Worm (Caenorhabditis elegans): ENCODE results near the gene coq-2.
A peak's percentile ranks its signal among the peaks of the same experiment; 100 is the strongest.

coq-2 gene

ce11 chrIII:6935269-6936017 lies at the start of gene coq-2, which contains the start of gene F57B9.8:
TSS of gene coq-2 (plus strand) at chrIII:6935967.
TSS of gene F57B9.8 (minus strand) at chrIII:6935319.
- TF ChIP-seq him-1 (tag; optimal IDR thresholded peaks at IDR 0.05) (no peak), W03F9.2 (tag; optimal IDR thresholded peaks at IDR 0.05) (no peak), dao-5 (tag; optimal IDR thresholded peaks at IDR 0.05) (no peak)

- TF ChIP-seq him-1 (tag; optimal IDR thresholded peaks at IDR 0.05) (peak; percentile 51), W03F9.2 (tag; optimal IDR thresholded peaks at IDR 0.05) (peak; percentile 61), dao-5 (tag; optimal IDR thresholded peaks at IDR 0.05) (peak; percentile 53)
Measured at ce11 chrIII:6887574-6887973, 48.2 kb upstream of the coq-2 start.

ce11 chrIII:6888497-6888896 lies 47.3 kb upstream of the coq-2 start:
- no peak for TF ChIP-seq W03F9.2 (tag; optimal IDR thresholded peaks at IDR 0.05)
- TF ChIP-seq dao-5 (tag; optimal IDR thresholded peaks at IDR 0.05) = peak; percentile 79
- no peak for TF ChIP-seq him-1 (tag; optimal IDR thresholded peaks at IDR 0.05)

ce11 chrIII:6888999-6889824 lies 46.6 kb upstream of the coq-2 start, which contains the start of the genes brd-1 and K04C2.2:
TSS of gene brd-1 (minus strand) at chrIII:6889504.
TSS of gene K04C2.2 (plus strand) at chrIII:6889774.
- TF ChIP-seq him-1 (tag; optimal IDR thresholded peaks at IDR 0.05) (no peak), W03F9.2 (tag; optimal IDR thresholded peaks at IDR 0.05) (no peak), dao-5 (tag; optimal IDR thresholded peaks at IDR 0.05) (no peak)

ce11 chrIII:6891560-6891959 lies 44.2 kb upstream of the coq-2 start, which contains the start of gene K04C2.5:
TSS of gene K04C2.5 (minus strand) at chrIII:6891660.
- no peak for TF ChIP-seq W03F9.2 (tag; optimal IDR thresholded peaks at IDR 0.05)
- no peak for TF ChIP-seq dao-5 (tag; optimal IDR thresholded peaks at IDR 0.05)
- no peak for TF ChIP-seq him-1 (tag; optimal IDR thresholded peaks at IDR 0.05)

- TF ChIP-seq dao-5 (tag; optimal IDR thresholded peaks at IDR 0.05) (no peak), W03F9.2 (tag; optimal IDR thresholded peaks at IDR 0.05) (peak; percentile 2)
Measured at ce11 chrIII:6895166-6895565, 40.6 kb upstream of the coq-2 start.

- no peak for TF ChIP-seq dao-5 (tag; optimal IDR thresholded peaks at IDR 0.05)
- TF ChIP-seq W03F9.2 (tag; optimal IDR thresholded peaks at IDR 0.05) = no peak
- no peak for TF ChIP-seq him-1 (tag; optimal IDR thresholded peaks at IDR 0.05)
Measured at ce11 chrIII:6895677-6896076, 40.1 kb upstream of the coq-2 start.

- TF ChIP-seq dao-5 (tag; optimal IDR thresholded peaks at IDR 0.05) (no peak), W03F9.2 (tag; optimal IDR thresholded peaks at IDR 0.05) (peak; percentile 58), him-1 (tag; optimal IDR thresholded peaks at IDR 0.05) (no peak)
Measured at ce11 chrIII:6897587-6898064, 38.1 kb upstream of the coq-2 start, which contains the start of gene T07E3.4. TSS of gene T07E3.4 (plus strand) at chrIII:6898014.

- no peak for TF ChIP-seq him-1 (tag; optimal IDR thresholded peaks at IDR 0.05)
- no peak for TF ChIP-seq dao-5 (tag; optimal IDR thresholded peaks at IDR 0.05)
- TF ChIP-seq W03F9.2 (tag; optimal IDR thresholded peaks at IDR 0.05) = no peak
Measured at ce11 chrIII:6898518-6898917, 37.2 kb upstream of the coq-2 start.

- TF ChIP-seq him-1 (tag; optimal IDR thresholded peaks at IDR 0.05) (no peak), W03F9.2 (tag; optimal IDR thresholded peaks at IDR 0.05) (no peak), dao-5 (tag; optimal IDR thresholded peaks at IDR 0.05) (no peak)
Measured at ce11 chrIII:6900609-6901008, 35.2 kb upstream of the coq-2 start.

ce11 chrIII:6903056-6903977 lies 32.5 kb upstream of the coq-2 start, which contains the start of the genes brc-2 and T07E3.3:
TSS of gene brc-2 (minus strand) at chrIII:6903106.
TSS of gene T07E3.3 (plus strand) at chrIII:6903877.
- TF ChIP-seq W03F9.2 (tag; optimal IDR thresholded peaks at IDR 0.05) = no peak
- TF ChIP-seq dao-5 (tag; optimal IDR thresholded peaks at IDR 0.05) = no peak
- TF ChIP-seq him-1 (tag; optimal IDR thresholded peaks at IDR 0.05) = no peak

- TF ChIP-seq dao-5 (tag; optimal IDR thresholded peaks at IDR 0.05) (no peak), him-1 (tag; optimal IDR thresholded peaks at IDR 0.05) (no peak), W03F9.2 (tag; optimal IDR thresholded peaks at IDR 0.05) (no peak)
Measured at ce11 chrIII:6904468-6904867, 31.3 kb upstream of the coq-2 start.

ce11 chrIII:6906409-6906808 lies 29.4 kb upstream of the coq-2 start, which contains the start of gene T07E3.2:
TSS of gene T07E3.2 (plus strand) at chrIII:6906709.
- TF ChIP-seq him-1 (tag; optimal IDR thresholded peaks at IDR 0.05) (no peak), dao-5 (tag; optimal IDR thresholded peaks at IDR 0.05) (no peak), W03F9.2 (tag; optimal IDR thresholded peaks at IDR 0.05) (no peak)

All from whole organism, L4/young adult.